Fruit fly (Drosophila melanogaster) whole organism, wandering third instar larva: Measurements from ENCODE around the gene ZnT77C.

ENCODE experiments used
- Abd-B ChIP-seq: fragments of >200 bp; optimal IDR thresholded peaks from 2 replicates; lab custom pipeline; 2017; ENCODE audit warnings: missing biosample characterization, missing genetic modification characterization
- CrebA ChIP-seq: fragments of 200-800 bp; sonication (Bioruptor generic); optimal IDR thresholded peaks from 2 replicates; lab custom pipeline; 2016; ENCODE audit warnings: missing biosample characterization, mild to moderate bottlenecking, missing genetic modification characterization, borderline replicate concordance
- Dfd ChIP-seq: fragments of >200 bp; optimal IDR thresholded peaks from 2 replicates; lab custom pipeline; 2017; ENCODE audit warnings: missing biosample characterization, missing genetic modification characterization
- Dif ChIP-seq: fragments of 200-275, 200-300 bp; sonication (Bioruptor generic); optimal IDR thresholded peaks from 2 replicates; lab custom pipeline; 2018; ENCODE audit warnings: missing biosample characterization, missing genetic modification characterization; ENCODE audit not compliant: partially characterized antibody
- GATAd ChIP-seq: sonication (Bioruptor generic); optimal IDR thresholded peaks from 2 replicates; lab custom pipeline; 2016; ENCODE audit warnings: missing biosample characterization, missing genetic modification characterization
- HLH106 ChIP-seq: fragments of 200-800 bp; optimal IDR thresholded peaks from 3 replicates; lab custom pipeline; 2019; ENCODE audit warnings: missing biosample characterization, mild to moderate bottlenecking, missing genetic modification characterization, moderate library complexity
- Hr78 ChIP-seq: fragments of >200 bp; optimal IDR thresholded peaks from 2 replicates; lab custom pipeline; 2017; ENCODE audit warnings: missing biosample characterization, missing genetic modification characterization
- Hr83 ChIP-seq: fragments of 200-300 bp; sonication (Bioruptor generic); optimal IDR thresholded peaks from 2 replicates; lab custom pipeline; 2016; ENCODE audit warnings: missing biosample characterization, mild to moderate bottlenecking, missing genetic modification characterization, moderate library complexity; ENCODE audit not compliant: poor library complexity, severe bottlenecking
- Jra ChIP-seq: sonication (Bioruptor generic); optimal IDR thresholded peaks from 2 replicates; lab custom pipeline; 2016; ENCODE audit warnings: missing biosample characterization, missing genetic modification characterization
- Mio ChIP-seq: sonication (Bioruptor generic); optimal IDR thresholded peaks from 2 replicates; lab custom pipeline; 2016; ENCODE audit warnings: missing biosample characterization, missing genetic modification characterization
- Myc ChIP-seq: fragments of >200 bp; optimal IDR thresholded peaks from 2 replicates; lab custom pipeline; 2017
- N ChIP-seq: fragments of >200 bp; optimal IDR thresholded peaks from 2 replicates; lab custom pipeline; 2018; ENCODE audit warnings: missing biosample characterization, missing external identifiers, missing genetic modification characterization
- OdsH ChIP-seq: fragments of 200-800 bp; sonication (Bioruptor generic); optimal IDR thresholded peaks from 2 replicates; lab custom pipeline; 2016; ENCODE audit warnings: missing biosample characterization, mild to moderate bottlenecking, missing genetic modification characterization
- Rel ChIP-seq, 2 experiments: fragments of 200-800 bp; sonication (Bioruptor generic) in 1 of 2; optimal IDR thresholded peaks; 2 replicates in 1 of 2; 3 replicates in 1 of 2; lab custom pipeline; 2016 to 2019; ENCODE audit warnings: mild to moderate bottlenecking in 2 of 2, missing biosample characterization in 2 of 2, missing genetic modification characterization in 2 of 2, moderate library complexity in 1 of 2
- Vsx2 ChIP-seq: fragments of 200-300, 225-300 bp; sonication (Bioruptor generic); optimal IDR thresholded peaks from 2 replicates; lab custom pipeline; 2018; ENCODE audit warnings: missing biosample characterization, missing genetic modification characterization; ENCODE audit not compliant: partially characterized antibody
- brk ChIP-seq: fragments of 200-800 bp; sonication (Bioruptor generic); optimal IDR thresholded peaks from 2 replicates; lab custom pipeline; 2016; ENCODE audit warnings: missing biosample characterization, mild to moderate bottlenecking, missing genetic modification characterization
- dl ChIP-seq, 2 experiments: fragments of 175-275, 200-275 bp in 1 of 2; fragments of 200-275 bp in 1 of 2; sonication (Bioruptor generic); optimal IDR thresholded peaks; lab custom pipeline; 2018; ENCODE audit warnings: mild to moderate bottlenecking in 2 of 2, missing biosample characterization in 2 of 2, missing genetic modification characterization in 2 of 2, moderate library complexity in 2 of 2; ENCODE audit not compliant: partially characterized antibody in 2 of 2, insufficient read depth in 1 of 2
- ey ChIP-seq: fragments of 200-800 bp; sonication (Bioruptor generic); optimal IDR thresholded peaks from 2 replicates; lab custom pipeline; 2016; ENCODE audit warnings: missing biosample characterization, missing genetic modification characterization
- foxo ChIP-seq, 2 experiments: fragments of 200-800 bp; sonication (Bioruptor generic); optimal IDR thresholded peaks; 2 replicates in 1 of 2; 3 replicates in 1 of 2; lab custom pipeline; 2016 to 2017; ENCODE audit warnings: missing biosample characterization in 2 of 2, missing genetic modification characterization in 2 of 2
- fru ChIP-seq: fragments of 200-800 bp; sonication (Bioruptor generic); optimal IDR thresholded peaks from 3 replicates; lab custom pipeline; 2016; ENCODE audit warnings: missing biosample characterization, mild to moderate bottlenecking, missing genetic modification characterization
- h ChIP-seq: fragments of 200-800 bp; sonication (Bioruptor generic); optimal IDR thresholded peaks from 3 replicates; lab custom pipeline; 2016; ENCODE audit warnings: missing biosample characterization, mild to moderate bottlenecking, missing genetic modification characterization
- jim ChIP-seq: fragments of 175-275, 200-325 bp; sonication (Bioruptor generic); optimal IDR thresholded peaks from 2 replicates; lab custom pipeline; 2016; ENCODE audit warnings: missing biosample characterization, mild to moderate bottlenecking, missing genetic modification characterization
- lola ChIP-seq: fragments of >200 bp; optimal IDR thresholded peaks from 2 replicates; lab custom pipeline; 2017; ENCODE audit warnings: missing biosample characterization, missing genetic modification characterization
- psq ChIP-seq: fragments of 200-800 bp; sonication (Bioruptor generic); optimal IDR thresholded peaks from 3 replicates; lab custom pipeline; 2017; ENCODE audit warnings: missing biosample characterization, mild to moderate bottlenecking, missing genetic modification characterization, moderate library complexity
- rgr ChIP-seq: fragments of 200-800 bp; sonication (Bioruptor generic); optimal IDR thresholded peaks from 3 replicates; lab custom pipeline; 2016; ENCODE audit warnings: missing biosample characterization, mild to moderate bottlenecking, missing genetic modification characterization
- sv ChIP-seq: fragments of 200-800 bp; sonication (Bioruptor generic); optimal IDR thresholded peaks from 3 replicates; lab custom pipeline; 2016; ENCODE audit warnings: missing biosample characterization, missing genetic modification characterization
- tai ChIP-seq: sonication (Bioruptor generic); optimal IDR thresholded peaks from 2 replicates; lab custom pipeline; 2016; ENCODE audit warnings: missing biosample characterization, missing genetic modification characterization
- usp ChIP-seq: fragments of >200 bp; optimal IDR thresholded peaks from 2 replicates; lab custom pipeline; 2017; ENCODE audit warnings: missing biosample characterization, missing genetic modification characterization
- woc ChIP-seq: sonication (Bioruptor generic); optimal IDR thresholded peaks from 2 replicates; lab custom pipeline; 2016; ENCODE audit warnings: missing biosample characterization, mild to moderate bottlenecking, missing genetic modification characterization

The ZnT77C gene

DNA sequence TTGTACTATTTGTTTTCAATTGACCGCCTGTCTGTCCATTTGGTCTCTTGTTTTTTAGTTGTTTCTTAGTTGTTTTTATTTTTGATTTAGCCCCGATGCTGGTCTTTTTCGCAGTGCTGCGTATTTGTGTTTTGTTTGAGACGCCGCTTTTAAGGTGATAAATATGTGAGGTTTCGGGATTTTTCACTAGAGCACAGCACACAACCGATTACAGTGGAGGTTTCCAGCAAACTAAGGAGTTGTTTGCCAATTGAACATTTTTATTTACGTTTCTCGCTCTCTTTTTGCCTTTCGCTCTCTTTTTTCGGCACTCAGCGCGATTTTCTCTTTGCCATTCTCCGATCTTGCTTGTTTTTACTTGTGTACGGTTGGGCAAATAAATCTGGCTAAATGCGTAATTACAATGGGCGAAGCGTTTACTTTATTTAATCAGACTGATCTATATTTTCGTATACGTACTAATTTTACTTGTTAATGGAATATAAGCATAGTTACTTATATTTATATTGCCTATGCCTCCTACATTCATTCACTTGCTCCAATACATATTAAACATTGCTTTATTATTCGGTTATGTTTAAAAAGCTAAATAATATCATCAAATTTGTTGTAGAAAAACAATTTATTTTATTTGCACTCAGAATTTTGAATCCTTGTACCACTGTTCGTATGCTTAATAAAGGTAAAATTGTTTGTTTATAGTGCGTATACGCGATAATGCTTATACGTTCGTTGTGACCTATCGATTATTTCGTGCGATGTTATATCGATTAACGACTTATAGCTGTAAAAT lies 45.7 kb upstream of the ZnT77C start, which contains the start of gene Rcd2 (continued):
- TF ChIP-seq tai (GFP tag; lab: Kevin White, UChicago): no peak
- no peak for TF ChIP-seq Mio
- no peak for TF ChIP-seq lola
- TF ChIP-seq, all 38 proteins: peak for 24

- TF ChIP-seq ey (GFP tag; lab: Kevin White, UChicago): peak; percentile 2
- no peak for TF ChIP-seq psq (GFP tag; lab: Kevin White, UChicago)
- TF ChIP-seq Dfd (GFP tag; lab: Kevin White, UChicago): no peak
- TF ChIP-seq h: peak; percentile 1
These were observed 44.6 kb upstream of the ZnT77C start for dm6 chr3L:20539116-20539990.

DNA sequence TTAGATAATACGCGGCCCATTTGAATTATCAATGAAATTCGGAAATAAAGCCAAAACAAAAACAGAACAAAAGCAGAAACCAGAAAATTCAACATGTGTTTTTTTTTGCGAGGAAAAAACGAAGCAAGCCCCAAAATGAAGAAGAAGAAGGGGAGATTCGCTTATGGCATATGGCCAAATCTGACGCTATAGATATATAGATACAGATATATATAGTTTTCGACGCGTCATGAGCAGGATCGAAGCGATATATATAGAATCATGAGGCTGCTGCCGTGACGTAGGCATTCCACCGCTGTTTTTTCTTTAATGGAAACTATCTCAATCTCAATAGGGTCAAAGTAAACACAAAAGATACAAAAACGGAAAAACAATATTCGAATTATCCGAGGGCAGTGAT lies 43.7 kb upstream of the ZnT77C start:
- TF ChIP-seq Abd-B (no peak), CrebA (GFP tag; lab: Kevin White, UChicago) (no peak), psq (GFP tag; lab: Kevin White, UChicago) (no peak), Rel (GFP tag; optimal IDR thresholded peaks at IDR 0.05; lab: Kevin White, UChicago) (no peak), Rel (tag; optimal IDR thresholded peaks at IDR 0.05; lab: Kevin White, UChicago) (no peak), fru (GFP tag; lab: Kevin White, UChicago) (no peak), h (no peak), Vsx2 (GFP tag; lab: Kevin White, UChicago) (no peak), N (GFP tag; lab: Kevin White, UChicago) (no peak), Hr83 (GFP tag; lab: Kevin White, UChicago) (no peak), OdsH (no peak), Jra (GFP tag; lab: Kevin White, UChicago) (no peak), Dfd (GFP tag; lab: Kevin White, UChicago) (no peak), HLH106 (tag; lab: Kevin White, UChicago) (no peak)

DNA sequence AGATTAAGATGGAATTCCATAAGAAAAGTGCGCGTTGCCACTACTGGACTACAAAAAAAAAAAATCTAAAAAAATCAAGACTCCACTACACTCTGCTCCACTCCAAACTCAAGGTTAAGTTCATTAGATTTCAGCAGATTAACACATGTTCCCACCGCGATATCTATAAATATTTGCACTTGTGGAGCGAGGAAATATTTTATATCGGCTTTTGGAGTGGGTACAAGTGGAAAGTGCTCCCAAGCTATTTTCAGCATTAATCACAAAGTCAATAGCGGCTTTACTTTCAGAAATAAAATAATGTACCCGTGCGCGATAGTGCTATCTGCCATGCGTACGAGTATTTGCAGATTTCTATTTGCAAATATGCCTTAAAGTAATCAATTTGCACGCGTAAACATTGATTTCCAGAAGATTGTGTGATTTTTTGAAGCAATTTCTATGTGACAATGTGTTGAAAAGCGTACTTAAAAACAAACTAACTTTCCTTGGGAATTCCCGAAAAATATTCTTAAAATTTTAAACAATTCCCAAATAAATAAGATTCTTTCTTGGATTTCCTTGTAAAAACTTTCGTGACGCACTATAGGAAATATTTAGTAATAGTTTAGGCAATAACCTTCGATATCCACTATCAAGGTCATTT lies 43.1 kb upstream of the ZnT77C start:
- TF ChIP-seq foxo (GFP tag; optimal IDR thresholded peaks at IDR 0.05; lab: Kevin White, UChicago) (no peak), usp (GFP tag; lab: Kevin White, UChicago) (no peak), psq (GFP tag; lab: Kevin White, UChicago) (no peak), Rel (GFP tag; optimal IDR thresholded peaks at IDR 0.05; lab: Kevin White, UChicago) (no peak), Rel (tag; optimal IDR thresholded peaks at IDR 0.05; lab: Kevin White, UChicago) (no peak), Myc (lab: Kevin White, UChicago) (no peak), Dif (GFP tag; lab: Kevin White, UChicago) (no peak), sv (GFP tag; lab: Kevin White, UChicago) (no peak), brk (GFP tag; lab: Kevin White, UChicago) (no peak), Vsx2 (GFP tag; lab: Kevin White, UChicago) (no peak), jim (no peak), rgr (GFP tag; lab: Kevin White, UChicago) (no peak), Jra (GFP tag; lab: Kevin White, UChicago) (no peak), GATAd (GFP tag; lab: Kevin White, UChicago) (no peak), Hr78 (GFP tag; lab: Kevin White, UChicago) (no peak), woc (GFP tag; lab: Kevin White, UChicago) (no peak), CrebA (GFP tag; lab: Kevin White, UChicago) (no peak), h (no peak), ey (GFP tag; lab: Kevin White, UChicago) (no peak), dl (GFP tag; optimal IDR thresholded peaks at IDR 0.05; lab: Kevin White, UChicago; ENCODE audit: insufficient read depth in 1 of 2, partially characterized antibody in 2 of 2) (no peak), Dfd (GFP tag; lab: Kevin White, UChicago) (no peak)
- TF ChIP-seq, all 38 proteins: peak for 0
